Fruit fly (Drosophila melanogaster): Measurements from ENCODE around the gene Pus10.

dm6 chr2L:143088-143487 lies 12.0 kb downstream of the Pus10 start, which contains the start of the genes CG31974 and CG11454:
- TF ChIP-seq psq (optimal IDR thresholded peaks at IDR 0.05) = no peak
- TF ChIP-seq ttk (optimal IDR thresholded peaks at IDR 0.05) = no peak
- TF ChIP-seq h (optimal IDR thresholded peaks at IDR 0.05) = no peak
- no peak for TF ChIP-seq insv (optimal IDR thresholded peaks at IDR 0.05)
- TF ChIP-seq Myc (optimal IDR thresholded peaks at IDR 0.05) = no peak
